Worm (Caenorhabditis elegans) whole organism, L4 larva: Measurements from ENCODE around the gene atf-7.

ENCODE experiments used
- F49E8.2 ChIP-seq: sonication (generic microtip); optimal IDR thresholded peaks from 2 replicates; lab custom pipeline; 2016; ENCODE audit warnings: missing compliant biosample characterization, mild to moderate bottlenecking, missing genetic modification characterization, borderline replicate concordance
- T20F7.1 ChIP-seq: fragments of 200-800 bp; sonication (Bioruptor generic); optimal IDR thresholded peaks from 2 replicates; lab custom pipeline; 2018; ENCODE audit warnings: mild to moderate bottlenecking, missing genetic modification characterization, missing compliant biosample characterization
- T26A8.4 ChIP-seq: fragments of 200-800 bp; sonication (Bioruptor generic); IDR thresholded peaks from 2 replicates; pipeline ENCODE4 v1.3.6; 2022; ENCODE audit warnings: missing genetic modification characterization, missing compliant biosample characterization
- ama-1 ChIP-seq: fragments of 150-350 bp; optimal IDR thresholded peaks from 2 replicates; lab custom pipeline; 2014; ENCODE audit warnings: inconsistent platforms, mixed read lengths
- arid-1 ChIP-seq: fragments of 200-800 bp; sonication (Bioruptor generic); conservative IDR thresholded peaks from 2 replicates; pipeline ENCODE4 v1.3.6; 2022; ENCODE audit warnings: missing genetic modification reagents, missing genetic modification characterization, missing compliant biosample characterization
- ceh-20 ChIP-seq: fragments of 200-800 bp; sonication (Bioruptor generic); IDR thresholded peaks from 2 replicates; pipeline ENCODE4 v1.3.6; 2022; ENCODE audit warnings: missing genetic modification reagents, missing genetic modification characterization, missing compliant biosample characterization
- ceh-28 ChIP-seq: fragments of 150-350 bp; optimal IDR thresholded peaks from 2 replicates; lab custom pipeline; 2014; ENCODE audit warnings: missing biosample characterization, missing genetic modification reagents, missing genetic modification characterization
- ceh-32 ChIP-seq: sonication (generic microtip); optimal IDR thresholded peaks from 2 replicates; lab custom pipeline; 2016; ENCODE audit warnings: mild to moderate bottlenecking, missing genetic modification characterization, missing compliant biosample characterization; ENCODE audit not compliant: poor library complexity
- ceh-82 ChIP-seq: sonication (generic microtip); optimal IDR thresholded peaks from 2 replicates; lab custom pipeline; 2017; ENCODE audit warnings: missing biosample characterization, missing genetic modification characterization
- cey-2 ChIP-seq: sonication (generic microtip); optimal IDR thresholded peaks from 3 replicates; lab custom pipeline; 2017; ENCODE audit warnings: missing genetic modification characterization, mild to moderate bottlenecking, missing compliant biosample characterization, antibody characterized with exemption, borderline replicate concordance; ENCODE audit not compliant: insufficient read depth
- ctbp-1 ChIP-seq: fragments of 200-800 bp; sonication (Bioruptor generic); IDR thresholded peaks from 2 replicates; pipeline ENCODE4 v1.3.6; 2022; ENCODE audit warnings: missing genetic modification reagents, missing genetic modification characterization, missing compliant biosample characterization
- daf-16 ChIP-seq, 3 experiments: sonication (generic microtip); optimal IDR thresholded peaks; 2 replicates each; lab custom pipeline; 2016 to 2017; ENCODE audit warnings: missing genetic modification characterization in 3 of 3, missing genetic modification reagents in 3 of 3, mild to moderate bottlenecking in 2 of 3, missing compliant biosample characterization in 2 of 3, missing biosample characterization in 1 of 3, moderate library complexity in 1 of 3
- dmd-6 ChIP-seq: fragments of 200-800 bp; sonication (Bioruptor generic); IDR thresholded peaks from 2 replicates; pipeline ENCODE4 v1.3.6; 2022; ENCODE audit warnings: missing genetic modification reagents, missing genetic modification characterization, missing compliant biosample characterization
- duxl-1 ChIP-seq: sonication (generic microtip); optimal IDR thresholded peaks from 2 replicates; lab custom pipeline; 2016; ENCODE audit warnings: mild to moderate bottlenecking, missing genetic modification characterization, moderate library complexity, missing compliant biosample characterization; ENCODE audit not compliant: poor library complexity
- dve-1 ChIP-seq: sonication (generic microtip); optimal IDR thresholded peaks from 2 replicates; lab custom pipeline; 2017; ENCODE audit warnings: antibody characterized with exemption, mild to moderate bottlenecking, missing genetic modification characterization, missing compliant biosample characterization; ENCODE audit not compliant: insufficient read depth
- egl-43 ChIP-seq: fragments of 200-800 bp; sonication (Bioruptor generic); IDR thresholded peaks from 2 replicates; pipeline ENCODE4 v1.3.6; 2022; ENCODE audit warnings: missing genetic modification reagents, missing genetic modification characterization, missing compliant biosample characterization
- fos-1 ChIP-seq: fragments of 150-350 bp; optimal IDR thresholded peaks from 2 replicates; lab custom pipeline; 2014; ENCODE audit warnings: missing biosample characterization, missing genetic modification characterization
- gei-8 ChIP-seq: fragments of 200-800 bp; sonication (Bioruptor generic); optimal IDR thresholded peaks from 2 replicates; lab custom pipeline; 2018; ENCODE audit warnings: mild to moderate bottlenecking, missing genetic modification characterization, missing compliant biosample characterization
- hif-1 ChIP-seq, 2 experiments: sonication (generic microtip); optimal IDR thresholded peaks; 2 replicates each; lab custom pipeline; 2016 to 2017; ENCODE audit warnings: missing compliant biosample characterization in 2 of 2, missing genetic modification characterization in 2 of 2, missing genetic modification reagents in 2 of 2, missing genotype in 2 of 2, mild to moderate bottlenecking in 1 of 2
- hlh-11 ChIP-seq: fragments of 200-800 bp; sonication (Bioruptor generic); optimal IDR thresholded peaks from 2 replicates; lab custom pipeline; 2018; ENCODE audit warnings: mild to moderate bottlenecking, missing genetic modification characterization, missing compliant biosample characterization
- hlh-30 ChIP-seq: sonication (generic microtip); optimal IDR thresholded peaks from 2 replicates; lab custom pipeline; 2017; ENCODE audit warnings: antibody characterized with exemption, mild to moderate bottlenecking, missing genetic modification characterization, missing compliant biosample characterization; ENCODE audit not compliant: insufficient read depth
- lim-7 ChIP-seq: fragments of 200-800 bp; sonication (Bioruptor generic); IDR thresholded peaks from 2 replicates; pipeline ENCODE4 v1.3.6; 2022; ENCODE audit warnings: missing genetic modification characterization, missing compliant biosample characterization
- lin-13 ChIP-seq: fragments of 150-350 bp; optimal IDR thresholded peaks from 2 replicates; lab custom pipeline; 2014; ENCODE audit warnings: missing biosample characterization, missing genetic modification reagents, missing genetic modification characterization
- lsy-2 ChIP-seq, 2 experiments: fragments of 150-350 bp in 1 of 2; sonication (generic microtip) in 1 of 2; optimal IDR thresholded peaks; 2 replicates each; lab custom pipeline; 2014 to 2017; ENCODE audit warnings: missing biosample characterization in 2 of 2, missing genetic modification characterization in 2 of 2
- madf-9 ChIP-seq: fragments of 200-800 bp; sonication (Bioruptor generic); conservative IDR thresholded peaks from 2 replicates; pipeline ENCODE4 v1.3.6; 2022; ENCODE audit warnings: missing genetic modification reagents, missing genetic modification characterization, missing compliant biosample characterization
- mdl-1 ChIP-seq, 2 experiments: fragments of 150-350 bp in 1 of 2; sonication (generic microtip) in 1 of 2; optimal IDR thresholded peaks; 2 replicates each; lab custom pipeline; 2014 to 2017; ENCODE audit warnings: missing biosample characterization in 2 of 2, missing genetic modification characterization in 2 of 2
- mep-1 ChIP-seq: fragments of 150-350 bp; sonication (generic microtip); optimal IDR thresholded peaks from 3 replicates; lab custom pipeline; 2014; ENCODE audit warnings: missing biosample characterization, missing genetic modification characterization
- mxl-3 ChIP-seq: fragments of 200-800 bp; sonication (Bioruptor generic); optimal IDR thresholded peaks from 2 replicates; lab custom pipeline; 2018; ENCODE audit warnings: mild to moderate bottlenecking, missing genetic modification characterization, missing compliant biosample characterization
- nhr-102 ChIP-seq: sonication (generic microtip); optimal IDR thresholded peaks from 2 replicates; lab custom pipeline; 2016; ENCODE audit warnings: mild to moderate bottlenecking, missing genetic modification characterization, moderate library complexity, missing compliant biosample characterization
- nhr-28 ChIP-seq: fragments of 150-350 bp; optimal IDR thresholded peaks from 2 replicates; lab custom pipeline; 2014; ENCODE audit warnings: missing biosample characterization, missing genetic modification characterization
- nhr-41 ChIP-seq: fragments of 200-800 bp; sonication (Bioruptor generic); IDR thresholded peaks from 2 replicates; pipeline ENCODE4 v1.3.6; 2022; ENCODE audit warnings: missing genetic modification reagents, missing genetic modification characterization, missing compliant biosample characterization
- nhr-42 ChIP-seq: fragments of 200-800 bp; sonication (Bioruptor generic); IDR thresholded peaks from 2 replicates; pipeline ENCODE4 v1.3.6; 2022; ENCODE audit warnings: missing genetic modification characterization, missing compliant biosample characterization
- nhr-48 ChIP-seq: sonication (generic microtip); optimal IDR thresholded peaks from 2 replicates; lab custom pipeline; 2016; ENCODE audit warnings: mild to moderate bottlenecking, missing genetic modification characterization, missing compliant biosample characterization
- nhr-77 ChIP-seq: fragments of 150-350 bp; optimal IDR thresholded peaks from 2 replicates; lab custom pipeline; 2014; ENCODE audit warnings: missing biosample characterization, missing genetic modification characterization
- pha-4 ChIP-seq, 2 experiments: fragments of 150-350 bp in 1 of 2; fragments of 200-800 bp in 1 of 2; sonication (Bioruptor generic) in 1 of 2; IDR thresholded peaks in 1 of 2; optimal IDR thresholded peaks in 1 of 2; 2 replicates each; pipeline versions ENCODE4 v1.3.6 to Lab custom; 2014 to 2022; ENCODE audit warnings: missing genetic modification characterization in 2 of 2, missing genetic modification reagents in 2 of 2, missing biosample characterization in 1 of 2, missing compliant biosample characterization in 1 of 2
- php-3 ChIP-seq: fragments of 200-800 bp; sonication (Bioruptor generic); IDR thresholded peaks from 2 replicates; pipeline ENCODE4 v1.3.6; 2022; ENCODE audit warnings: missing genetic modification reagents, missing genetic modification characterization, missing compliant biosample characterization
- pqm-1 ChIP-seq: sonication (generic microtip); optimal IDR thresholded peaks from 2 replicates; lab custom pipeline; 2017; ENCODE audit warnings: missing biosample characterization, missing genetic modification characterization
- saeg-2 ChIP-seq: fragments of 200-800 bp; sonication (Bioruptor generic); IDR thresholded peaks from 2 replicates; pipeline ENCODE4 v1.3.6; 2022; ENCODE audit warnings: missing genetic modification reagents, missing genetic modification characterization, missing compliant biosample characterization
- snpc-1.2 ChIP-seq: fragments of 200-800 bp; sonication (Bioruptor generic); IDR thresholded peaks from 2 replicates; pipeline ENCODE4 v1.3.6; 2022; ENCODE audit warnings: missing genetic modification reagents, missing genetic modification characterization, missing compliant biosample characterization
- tra-1 ChIP-seq: fragments of 200-800 bp; sonication (Bioruptor generic); IDR thresholded peaks from 2 replicates; pipeline ENCODE4 v1.3.6; 2022; ENCODE audit warnings: missing genetic modification reagents, missing genetic modification characterization, missing compliant biosample characterization
- zfp-3 ChIP-seq: fragments of 200-800 bp; sonication (Bioruptor generic); conservative IDR thresholded peaks from 2 replicates; pipeline ENCODE4 v1.3.6; 2022; ENCODE audit warnings: missing genetic modification reagents, missing genetic modification characterization, missing compliant biosample characterization
- zip-2 ChIP-seq: fragments of 150-350 bp; optimal IDR thresholded peaks from 2 replicates; lab custom pipeline; 2014; ENCODE audit warnings: missing biosample characterization, missing genetic modification characterization
- ztf-7 ChIP-seq: fragments of 150-350 bp; optimal IDR thresholded peaks from 2 replicates; lab custom pipeline; 2014; ENCODE audit warnings: missing biosample characterization, missing genetic modification characterization

Gene atf-7

ce11 chrIII:4502559-4503240, 3.9 kb upstream of the atf-7 start (continued):
- TF ChIP-seq T26A8.4 (GFP tag; lab: Robert Waterston, UW), result peak; percentile 50
- no peak for TF ChIP-seq ceh-28 (tag; lab: Kevin White, UChicago)

- peak in 1 of 2 experiments; percentile 44 for TF ChIP-seq daf-16 (GFP tag; optimal IDR thresholded peaks at IDR 0.05; lab: Kevin White, UChicago)
- peak; percentile 96 for TF ChIP-seq daf-16 (tag; optimal IDR thresholded peaks at IDR 0.05; lab: Kevin White, UChicago)
- no peak for TF ChIP-seq lim-7 (GFP tag; lab: Robert Waterston, UW)
- peak; percentile 80; the same call in 1 of the 2 replicates for TF ChIP-seq php-3 (GFP tag; lab: Robert Waterston, UW)
- TF ChIP-seq zip-2 (tag; lab: Kevin White, UChicago), result no peak
- TF ChIP-seq ctbp-1, result no peak
- TF ChIP-seq gei-8 (GFP tag; lab: Kevin White, UChicago), result no peak
- TF ChIP-seq lin-13 (GFP tag; lab: Kevin White, UChicago), result peak; percentile 56
- no peak for TF ChIP-seq ceh-32 (tag; lab: Kevin White, UChicago)
- TF ChIP-seq nhr-77 (tag; lab: Kevin White, UChicago), result peak; percentile 55
- no peak for TF ChIP-seq egl-43
- peak; percentile 61; the same call in 1 of the 2 replicates for TF ChIP-seq tra-1 (GFP tag; lab: Robert Waterston, UW)
- 0 out of 2 replicates have a peak, but pooled peaks have one; percentile 54 for TF ChIP-seq ceh-20 (GFP tag; lab: Robert Waterston, UW)
- TF ChIP-seq dmd-6 (GFP tag; lab: Robert Waterston, UW), result peak; percentile 95
- TF ChIP-seq ama-1 (lab: Kevin White, UChicago), result peak; percentile 61
- TF ChIP-seq hlh-30 (tag; lab: Kevin White, UChicago), result peak; percentile 53
- TF ChIP-seq duxl-1 (tag; lab: Kevin White, UChicago), result no peak
- TF ChIP-seq nhr-41 (GFP tag; lab: Robert Waterston, UW), result peak; percentile 39; the same call in 1 of the 2 replicates
- peak; percentile 36 for TF ChIP-seq pqm-1 (tag; lab: Kevin White, UChicago)
- TF ChIP-seq arid-1 (GFP tag; lab: Robert Waterston, UW), result no peak
- TF ChIP-seq snpc-1.2 (GFP tag; lab: Robert Waterston, UW), result no peak
- no peak for TF ChIP-seq F49E8.2 (tag; lab: Kevin White, UChicago)
- TF ChIP-seq mxl-3 (GFP tag; lab: Kevin White, UChicago), result peak; percentile 46
- TF ChIP-seq mep-1 (tag; lab: Kevin White, UChicago), result peak; percentile 58
- TF ChIP-seq ztf-7 (tag; lab: Kevin White, UChicago), result peak; percentile 2
- peak in 1 of 2 experiments; percentile 72 for TF ChIP-seq mdl-1 (tag; optimal IDR thresholded peaks at IDR 0.05; lab: Kevin White, UChicago)
- TF ChIP-seq ceh-82 (tag; lab: Kevin White, UChicago), result no peak
- TF ChIP-seq hif-1 (tag; optimal IDR thresholded peaks at IDR 0.05; lab: Kevin White, UChicago), result peak in 1 of 2 experiments; percentile 50
- peak; percentile 30 for TF ChIP-seq T20F7.1 (GFP tag; lab: Kevin White, UChicago)
- no peak for TF ChIP-seq madf-9 (GFP tag; lab: Robert Waterston, UW)
- TF ChIP-seq pha-4 (GFP tag; IDR thresholded peaks at IDR 0.05; lab: Robert Waterston, UW), result peak; percentile 68; the same call in 1 of the 2 replicates
- no peak for TF ChIP-seq pha-4 (tag; optimal IDR thresholded peaks at IDR 0.05; lab: Kevin White, UChicago)
- TF ChIP-seq hlh-11, result peak; percentile 93
- peak; percentile 39 for TF ChIP-seq cey-2
- TF ChIP-seq lsy-2 (tag; optimal IDR thresholded peaks at IDR 0.05; lab: Kevin White, UChicago), result peak in 1 of 2 experiments; percentile 39
- TF ChIP-seq saeg-2, result peak; percentile 41; the same call in 1 of the 2 replicates
- TF ChIP-seq nhr-28 (tag; lab: Kevin White, UChicago), result peak; percentile 78
- peak; percentile 82 for TF ChIP-seq nhr-102 (tag; lab: Kevin White, UChicago)
- peak; percentile 88 for TF ChIP-seq nhr-48 (tag; lab: Kevin White, UChicago)
- TF ChIP-seq zfp-3 (GFP tag; lab: Robert Waterston, UW), result no peak
- 0 out of 2 replicates have a peak, but pooled peaks have one; percentile 38 for TF ChIP-seq nhr-42 (GFP tag; lab: Robert Waterston, UW)
- TF ChIP-seq dve-1 (tag; lab: Kevin White, UChicago), result peak; percentile 93
- TF ChIP-seq fos-1 (tag; lab: Kevin White, UChicago), result no peak
- TF ChIP-seq, all 104 proteins: peak for 27
Measured at ce11 chrIII:4496085-4496484, 2.8 kb downstream of the atf-7 start.
